Worm (Caenorhabditis elegans): ENCODE measurements around the gene nlp-70.
A peak's percentile ranks its signal among the peaks of the same experiment; 100 is the strongest.

nlp-70 gene

DNA sequence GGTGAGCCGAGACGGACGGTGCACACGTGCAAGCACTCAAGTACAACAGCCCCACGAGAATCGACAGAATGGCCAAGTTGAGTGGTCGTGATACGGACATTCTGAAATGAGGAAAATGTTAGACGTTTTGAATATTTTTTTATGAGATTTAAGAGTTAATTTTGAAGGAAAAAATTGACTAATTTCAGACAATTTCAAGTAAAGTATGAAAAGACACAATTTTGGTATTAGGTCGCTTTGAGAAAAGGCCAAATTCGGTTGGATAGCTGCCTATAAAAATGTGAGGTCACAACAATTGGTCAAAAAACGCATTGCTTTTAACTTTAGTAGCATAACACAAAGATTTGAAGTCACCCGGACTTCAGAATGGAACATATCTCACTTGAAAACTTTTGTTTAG, at the start of gene nlp-70:
Gene nlp-70 (minus strand): TSS at position 101 of the 400 bp plus-strand sequence.
- TF ChIP-seq lin-29 (GFP tag; IDR thresholded peaks at IDR 0.05) (no peak), lin-15B (tag; optimal IDR thresholded peaks at IDR 0.05) (no peak), ama-1 (optimal IDR thresholded peaks at IDR 0.05) (no peak), pqm-1 (tag; optimal IDR thresholded peaks at IDR 0.05) (no peak), ceh-44 (GFP tag; IDR thresholded peaks at IDR 0.05) (no peak), arid-1 (GFP tag; conservative IDR thresholded peaks at IDR 0.05) (no peak), zfp-2 (tag; optimal IDR thresholded peaks at IDR 0.05) (no peak), hif-1 (tag; optimal IDR thresholded peaks at IDR 0.05) (no peak), nhr-76 (tag; optimal IDR thresholded peaks at IDR 0.05) (no peak), mep-1 (tag; optimal IDR thresholded peaks at IDR 0.05) (no peak), F10B5.3 (tag; optimal IDR thresholded peaks at IDR 0.05) (no peak), mxl-2 (GFP tag; conservative IDR thresholded peaks at IDR 0.05) (no peak), dve-1 (tag; optimal IDR thresholded peaks at IDR 0.05; ENCODE audit: insufficient read depth) (no peak), gei-8 (GFP tag; optimal IDR thresholded peaks at IDR 0.05) (no peak), F26F4.8 (GFP tag; conservative IDR thresholded peaks at IDR 0.05) (no peak), mxl-3 (GFP tag; optimal IDR thresholded peaks at IDR 0.05) (no peak), mes-2 (tag; optimal IDR thresholded peaks at IDR 0.05; ENCODE audit: poor library complexity, severe bottlenecking) (no peak), pha-4 (GFP tag; IDR thresholded peaks at IDR 0.05) (no peak), pha-4 (tag; optimal IDR thresholded peaks at IDR 0.05) (no peak), egl-27 (tag; optimal IDR thresholded peaks at IDR 0.05) (no peak), ZK337.2 (GFP tag; IDR thresholded peaks at IDR 0.05) (no peak)

DNA sequence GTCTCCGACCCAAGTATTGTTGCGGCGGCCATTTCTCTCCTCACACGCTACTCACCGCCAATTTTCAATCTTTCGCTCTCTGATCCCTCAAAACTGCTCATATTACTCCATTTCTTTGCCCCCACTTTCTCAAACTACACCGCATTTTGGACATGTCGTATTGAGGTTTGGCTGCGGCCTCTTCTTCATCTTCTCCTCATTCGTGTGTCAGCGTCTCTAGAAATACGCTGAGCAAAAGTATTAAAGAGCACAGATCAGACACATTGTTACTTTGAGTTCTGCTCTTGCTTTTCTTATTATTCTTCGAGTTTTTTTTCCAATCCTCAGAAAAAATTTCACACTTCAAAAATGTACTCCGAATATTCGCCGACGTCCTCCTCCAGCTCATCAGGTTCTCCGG, 47.3 kb upstream of the nlp-70 start:
- no peak for TF ChIP-seq fkh-10 (GFP tag; optimal IDR thresholded peaks at IDR 0.05)
- TF ChIP-seq aha-1 (tag): peak; percentile 78
- peak in 1 of 2 experiments; percentile 57 for TF ChIP-seq unc-62 (GFP tag; optimal IDR thresholded peaks at IDR 0.05 in 1 of 2)
- no peak for TF ChIP-seq unc-62 (tag; optimal IDR thresholded peaks at IDR 0.05)
- TF ChIP-seq nhr-11 (tag; optimal IDR thresholded peaks at IDR 0.05): peak; percentile 58

ce11 chrV:316919-317318, 44.2 kb upstream of the nlp-70 start:
- TF ChIP-seq egl-43 (GFP tag; IDR thresholded peaks at IDR 0.05): peak; percentile 61; the same call in 1 of the 2 replicates
- 0 out of 2 replicates have a peak, but pooled peaks have one; percentile 28 for TF ChIP-seq D1046.2 (GFP tag; IDR thresholded peaks at IDR 0.05)
- peak; percentile 85 for TF ChIP-seq dmd-8 (GFP tag; IDR thresholded peaks at IDR 0.05)

ce11 chrV:312421-312820, 39.7 kb upstream of the nlp-70 start, which contains the start of gene nhr-15:
Gene nhr-15 (plus strand): TSS chrV:312721.
- TF ChIP-seq nhr-102 (tag; optimal IDR thresholded peaks at IDR 0.05): no peak
- no peak for TF ChIP-seq unc-130 (GFP tag; optimal IDR thresholded peaks at IDR 0.05)
- no peak for TF ChIP-seq nhr-48 (tag; optimal IDR thresholded peaks at IDR 0.05)
- no peak for TF ChIP-seq madf-9 (GFP tag; conservative IDR thresholded peaks at IDR 0.05)
- no peak for TF ChIP-seq ceh-28 (tag; optimal IDR thresholded peaks at IDR 0.05)
- TF ChIP-seq fkh-10 (GFP tag; optimal IDR thresholded peaks at IDR 0.05): no peak
- no peak for TF ChIP-seq ZK546.5 (tag; optimal IDR thresholded peaks at IDR 0.05)
- no peak for TF ChIP-seq ama-1 (optimal IDR thresholded peaks at IDR 0.05)
- no peak for TF ChIP-seq snpc-4 (tag; optimal IDR thresholded peaks at IDR 0.05)
